Worm (Caenorhabditis elegans) whole organism, L2 larva: ENCODE results near the gene pycr-4.
A peak's percentile ranks its signal among the peaks of the same experiment; 100 is the strongest.

Source experiments
- C34F6.9 ChIP-seq: fragments of 150-350 bp; optimal IDR thresholded peaks from 2 replicates; lab custom pipeline; 2014; ENCODE audit warnings: missing biosample characterization, missing genetic modification characterization
- F13H6.1 ChIP-seq: sonication (generic microtip); optimal IDR thresholded peaks from 2 replicates; lab custom pipeline; 2016; ENCODE audit warnings: missing genetic modification characterization, missing compliant biosample characterization
- R02D3.7 ChIP-seq: fragments of 150-350 bp; optimal IDR thresholded peaks from 2 replicates; lab custom pipeline; 2014; ENCODE audit warnings: missing biosample characterization, missing genetic modification characterization
- Y55F3AM.14 ChIP-seq: fragments of 200-800 bp; sonication (Bioruptor generic); optimal IDR thresholded peaks from 2 replicates; lab custom pipeline; 2018; ENCODE audit warnings: mild to moderate bottlenecking, missing genetic modification characterization, missing compliant biosample characterization
- ZK546.5 ChIP-seq: sonication (generic microtip); optimal IDR thresholded peaks from 2 replicates; lab custom pipeline; 2017; ENCODE audit warnings: missing biosample characterization, missing genetic modification characterization
- alr-1 ChIP-seq: fragments of 150-350 bp; optimal IDR thresholded peaks from 2 replicates; lab custom pipeline; 2014; ENCODE audit warnings: missing biosample characterization, missing genetic modification characterization
- aly-2 ChIP-seq: fragments of 150-350 bp; optimal IDR thresholded peaks from 2 replicates; lab custom pipeline; 2014; ENCODE audit warnings: missing biosample characterization, missing genetic modification characterization
- ama-1 ChIP-seq: fragments of 150-350 bp; optimal IDR thresholded peaks from 2 replicates; lab custom pipeline; 2018; ENCODE audit warnings: inconsistent platforms
- blmp-1 ChIP-seq: sonication (generic microtip); optimal IDR thresholded peaks from 2 replicates; lab custom pipeline; 2017; ENCODE audit warnings: missing genetic modification characterization, mild to moderate bottlenecking, missing compliant biosample characterization, antibody characterized with exemption, moderate library complexity; ENCODE audit not compliant: insufficient read depth
- ceh-16 ChIP-seq: fragments of 150-350 bp; optimal IDR thresholded peaks from 2 replicates; lab custom pipeline; 2014; ENCODE audit warnings: missing biosample characterization, missing genetic modification characterization
- ceh-82 ChIP-seq: fragments of 150-350 bp; optimal IDR thresholded peaks from 2 replicates; lab custom pipeline; 2014; ENCODE audit warnings: missing biosample characterization, missing genetic modification characterization
- crh-2 ChIP-seq: sonication (generic microtip); optimal IDR thresholded peaks from 2 replicates; lab custom pipeline; 2017; ENCODE audit warnings: missing biosample characterization, missing genetic modification characterization
- dmd-4 ChIP-seq: sonication (generic microtip); optimal IDR thresholded peaks from 2 replicates; lab custom pipeline; 2017; ENCODE audit warnings: missing biosample characterization, missing genetic modification characterization
- egl-27 ChIP-seq: sonication (generic microtip); optimal IDR thresholded peaks from 3 replicates; lab custom pipeline; 2017; ENCODE audit warnings: missing biosample characterization, missing genetic modification reagents, missing genetic modification characterization
- elt-1 ChIP-seq: fragments of 150-350 bp; optimal IDR thresholded peaks from 2 replicates; lab custom pipeline; 2014; ENCODE audit warnings: missing biosample characterization, missing genetic modification characterization
- fos-1 ChIP-seq: fragments of 150-350 bp; optimal IDR thresholded peaks from 2 replicates; lab custom pipeline; 2014; ENCODE audit warnings: missing biosample characterization, missing genetic modification characterization
- lin-11 ChIP-seq: fragments of 150-350 bp; sonication (generic microtip); optimal IDR thresholded peaks from 2 replicates; lab custom pipeline; 2014; ENCODE audit warnings: missing biosample characterization, missing genetic modification characterization, inconsistent platforms, mixed read lengths
- lin-13 ChIP-seq: fragments of 150-350 bp; optimal IDR thresholded peaks from 2 replicates; lab custom pipeline; 2014; ENCODE audit warnings: missing biosample characterization, missing genetic modification reagents, missing genetic modification characterization
- lin-39 ChIP-seq: fragments of 150-350 bp; optimal IDR thresholded peaks from 2 replicates; lab custom pipeline; 2014; ENCODE audit warnings: missing biosample characterization, missing genetic modification reagents, missing genetic modification characterization
- lsy-2 ChIP-seq, 2 experiments: fragments of 150-350 bp in 1 of 2; sonication (generic microtip) in 1 of 2; optimal IDR thresholded peaks; 2 replicates each; lab custom pipeline; 2014 to 2017; ENCODE audit warnings: missing biosample characterization in 2 of 2, missing genetic modification characterization in 2 of 2
- mab-5 ChIP-seq: fragments of 150-350 bp; optimal IDR thresholded peaks from 2 replicates; lab custom pipeline; 2014; ENCODE audit warnings: missing biosample characterization, missing genetic modification characterization
- mdl-1 ChIP-seq, 2 experiments: fragments of 150-350 bp in 1 of 2; sonication (generic microtip) in 1 of 2; optimal IDR thresholded peaks; 2 replicates each; lab custom pipeline; 2017; ENCODE audit warnings: missing biosample characterization in 2 of 2, missing genetic modification characterization in 2 of 2
- nhr-10 ChIP-seq: sonication (generic microtip); optimal IDR thresholded peaks from 2 replicates; lab custom pipeline; 2017; ENCODE audit warnings: missing biosample characterization, missing genetic modification characterization
- nhr-11 ChIP-seq: fragments of 150-350 bp; optimal IDR thresholded peaks from 2 replicates; lab custom pipeline; 2014; ENCODE audit warnings: missing biosample characterization, missing genetic modification characterization
- nhr-12 ChIP-seq: fragments of 150-350 bp; optimal IDR thresholded peaks from 2 replicates; lab custom pipeline; 2014; ENCODE audit warnings: missing biosample characterization, missing genetic modification characterization
- nhr-129 ChIP-seq: fragments of 150-350 bp; optimal IDR thresholded peaks from 2 replicates; lab custom pipeline; 2014; ENCODE audit warnings: missing biosample characterization, missing genetic modification characterization
- nhr-21 ChIP-seq: fragments of 150-350 bp; optimal IDR thresholded peaks from 2 replicates; lab custom pipeline; 2014; ENCODE audit warnings: missing biosample characterization, missing genetic modification characterization
- nhr-23 ChIP-seq: fragments of 150-350 bp; optimal IDR thresholded peaks from 2 replicates; lab custom pipeline; 2014; ENCODE audit warnings: missing biosample characterization, missing genetic modification reagents, missing genetic modification characterization
- nhr-237 ChIP-seq: fragments of 150-350 bp; optimal IDR thresholded peaks from 2 replicates; lab custom pipeline; 2014; ENCODE audit warnings: missing biosample characterization, missing genetic modification characterization
- nhr-25 ChIP-seq: fragments of 150-350 bp; sonication (generic microtip); optimal IDR thresholded peaks from 3 replicates; lab custom pipeline; 2014; ENCODE audit warnings: missing biosample characterization, missing genetic modification characterization
- nhr-6 ChIP-seq: fragments of 150-350 bp; optimal IDR thresholded peaks from 2 replicates; lab custom pipeline; 2014; ENCODE audit warnings: missing biosample characterization, missing genetic modification characterization
- nhr-77 ChIP-seq: fragments of 150-350 bp; optimal IDR thresholded peaks from 2 replicates; lab custom pipeline; 2014; ENCODE audit warnings: missing biosample characterization, missing genetic modification characterization
- peb-1 ChIP-seq: fragments of 150-350 bp; optimal IDR thresholded peaks from 2 replicates; lab custom pipeline; 2014; ENCODE audit warnings: missing biosample characterization, missing genetic modification characterization
- sem-4 ChIP-seq: fragments of 150-350 bp; optimal IDR thresholded peaks from 2 replicates; lab custom pipeline; 2014; ENCODE audit warnings: missing biosample characterization, missing genetic modification reagents, missing genetic modification characterization
- sma-3 ChIP-seq: sonication (generic microtip); optimal IDR thresholded peaks from 2 replicates; lab custom pipeline; 2016; ENCODE audit warnings: missing genetic modification reagents, missing genetic modification characterization, missing compliant biosample characterization
- sma-9 ChIP-seq, 2 experiments: fragments of 150-350 bp in 1 of 2; sonication (generic microtip) in 1 of 2; optimal IDR thresholded peaks; 2 replicates each; lab custom pipeline; 2014 to 2016; ENCODE audit warnings: missing genetic modification characterization in 2 of 2, mild to moderate bottlenecking in 1 of 2, missing biosample characterization in 1 of 2, missing compliant biosample characterization in 1 of 2, missing genetic modification reagents in 1 of 2, moderate library complexity in 1 of 2
- snpc-4 ChIP-seq: fragments of 150-350 bp; optimal IDR thresholded peaks from 2 replicates; lab custom pipeline; 2014; ENCODE audit warnings: missing biosample characterization, missing genetic modification characterization
- unc-39 ChIP-seq: fragments of 150-350 bp; optimal IDR thresholded peaks from 2 replicates; lab custom pipeline; 2014; ENCODE audit warnings: missing biosample characterization, missing genetic modification characterization
- unc-55 ChIP-seq: fragments of 150-350 bp; sonication (generic microtip); optimal IDR thresholded peaks from 3 replicates; lab custom pipeline; 2014; ENCODE audit warnings: missing biosample characterization, missing genetic modification reagents, missing genetic modification characterization
- unc-62 ChIP-seq: fragments of 150-350 bp; optimal IDR thresholded peaks from 2 replicates; lab custom pipeline; 2014; ENCODE audit warnings: missing biosample characterization, missing genetic modification reagents, missing genetic modification characterization
- zag-1 ChIP-seq: fragments of 150-350 bp; optimal IDR thresholded peaks from 2 replicates; lab custom pipeline; 2014; ENCODE audit warnings: missing biosample characterization, missing genetic modification characterization
- ztf-1 ChIP-seq: fragments of 200-800 bp; sonication (Bioruptor generic); conservative IDR thresholded peaks from 2 replicates; pipeline ENCODE4 v1.3.6; 2022; ENCODE audit warnings: missing genetic modification characterization, missing compliant biosample characterization
- ztf-11 ChIP-seq: sonication (generic microtip); optimal IDR thresholded peaks from 2 replicates; lab custom pipeline; 2017; ENCODE audit warnings: missing biosample characterization, missing genetic modification characterization

pycr-4 gene

ce11 chrIV:7512617-7513233 lies 35.6 kb upstream of the pycr-4 start, which contains the start of the genes plc-4 and R05G6.4 (continued):
- TF ChIP-seq sma-3 (no peak), lin-13 (GFP tag; lab: Kevin White, UChicago) (no peak), alr-1 (no peak), unc-62 (GFP tag; lab: Kevin White, UChicago) (no peak), elt-1 (tag; lab: Kevin White, UChicago) (no peak), sma-9 (GFP tag; optimal IDR thresholded peaks at IDR 0.05; lab: Kevin White, UChicago) (no peak), sma-9 (tag; optimal IDR thresholded peaks at IDR 0.05; lab: Kevin White, UChicago) (no peak), mab-5 (tag; lab: Kevin White, UChicago) (no peak), lin-39 (tag; lab: Kevin White, UChicago) (no peak), nhr-25 (tag; lab: Kevin White, UChicago) (peak; percentile 18), snpc-4 (tag; lab: Kevin White, UChicago) (no peak), crh-2 (tag; lab: Kevin White, UChicago) (peak; percentile 39), nhr-21 (no peak), blmp-1 (tag; lab: Kevin White, UChicago) (no peak), ceh-16 (tag; lab: Kevin White, UChicago) (no peak), nhr-129 (tag; lab: Kevin White, UChicago) (peak; percentile 65), lsy-2 (tag; optimal IDR thresholded peaks at IDR 0.05; lab: Kevin White, UChicago) (peak in 1 of 2 experiments; percentile 55)

- no peak for TF ChIP-seq Y55F3AM.14 (GFP tag; lab: Kevin White, UChicago)
- TF ChIP-seq alr-1 = no peak
- TF ChIP-seq nhr-10 = no peak
- TF ChIP-seq lin-39 (tag; lab: Kevin White, UChicago) = no peak
- no peak for TF ChIP-seq peb-1
- no peak for TF ChIP-seq ceh-82 (tag; lab: Kevin White, UChicago)
- TF ChIP-seq nhr-23 (tag; lab: Kevin White, UChicago) = no peak
- TF ChIP-seq nhr-77 (tag; lab: Kevin White, UChicago) = no peak
- no peak for TF ChIP-seq mab-5 (tag; lab: Kevin White, UChicago)
- TF ChIP-seq nhr-12 (tag; lab: Kevin White, UChicago) = no peak
- no peak for TF ChIP-seq nhr-237 (tag; lab: Kevin White, UChicago)
- TF ChIP-seq snpc-4 (tag; lab: Kevin White, UChicago) = no peak
- no peak for TF ChIP-seq ztf-1 (GFP tag; lab: Robert Waterston, UW)
- TF ChIP-seq mdl-1 (tag; optimal IDR thresholded peaks at IDR 0.05; lab: Kevin White, UChicago) = no peak
- no peak for TF ChIP-seq dmd-4 (tag; lab: Kevin White, UChicago)
- no peak for TF ChIP-seq R02D3.7
Observed at ce11 chrIV:7510829-7511228, 33.7 kb upstream of the pycr-4 start.

- TF ChIP-seq lsy-2 (tag; optimal IDR thresholded peaks at IDR 0.05; lab: Kevin White, UChicago) (peak in 1 of 2 experiments; percentile 87), sma-3 (no peak)
Observed at ce11 chrIV:7508850-7509249, 31.8 kb upstream of the pycr-4 start.

ce11 chrIV:7507841-7508509 lies 30.9 kb upstream of the pycr-4 start, which contains the start of the genes vdac-1 and R05G6.5:
Gene vdac-1 (minus strand): TSS chrIV:7507891.
Gene R05G6.5 (plus strand): TSS chrIV:7508367.
- TF ChIP-seq unc-39 (tag; lab: Kevin White, UChicago) (no peak), ZK546.5 (no peak), egl-27 (tag; lab: Kevin White, UChicago) (peak; percentile 42), nhr-23 (tag; lab: Kevin White, UChicago) (no peak), lsy-2 (tag; optimal IDR thresholded peaks at IDR 0.05; lab: Kevin White, UChicago) (peak; percentile 49 to 86), ztf-11 (tag; lab: Kevin White, UChicago) (no peak), crh-2 (tag; lab: Kevin White, UChicago) (peak; percentile 92), unc-55 (GFP tag; lab: Kevin White, UChicago) (peak; percentile 85), nhr-25 (tag; lab: Kevin White, UChicago) (peak; percentile 77), zag-1 (tag; lab: Kevin White, UChicago) (peak; percentile 70), fos-1 (tag; lab: Kevin White, UChicago) (peak; percentile 88), aly-2 (tag; lab: Kevin White, UChicago) (no peak), ceh-16 (tag; lab: Kevin White, UChicago) (peak; percentile 27), nhr-77 (tag; lab: Kevin White, UChicago) (no peak), nhr-129 (tag; lab: Kevin White, UChicago) (peak; percentile 87), snpc-4 (tag; lab: Kevin White, UChicago) (peak; percentile 44), mab-5 (tag; lab: Kevin White, UChicago) (no peak), mdl-1 (tag; optimal IDR thresholded peaks at IDR 0.05; lab: Kevin White, UChicago) (peak; percentile 16 to 61), C34F6.9 (tag; lab: Kevin White, UChicago) (peak; percentile 77), F13H6.1 (tag; lab: Kevin White, UChicago) (peak; percentile 81), ama-1 (peak; percentile 80), lin-11 (tag; lab: Kevin White, UChicago) (peak; percentile 57), unc-62 (GFP tag; lab: Kevin White, UChicago) (no peak), nhr-6 (tag; lab: Kevin White, UChicago) (peak; percentile 25), sem-4 (peak; percentile 42), sma-3 (peak; percentile 86), nhr-12 (tag; lab: Kevin White, UChicago) (no peak), nhr-21 (peak; percentile 74), nhr-11 (tag; lab: Kevin White, UChicago) (no peak), nhr-237 (tag; lab: Kevin White, UChicago) (no peak), sma-9 (GFP tag; optimal IDR thresholded peaks at IDR 0.05; lab: Kevin White, UChicago) (peak; percentile 59), sma-9 (tag; optimal IDR thresholded peaks at IDR 0.05; lab: Kevin White, UChicago) (no peak)
